Worm (Caenorhabditis elegans): Measurements from ENCODE around the gene arx-2.

DNA sequence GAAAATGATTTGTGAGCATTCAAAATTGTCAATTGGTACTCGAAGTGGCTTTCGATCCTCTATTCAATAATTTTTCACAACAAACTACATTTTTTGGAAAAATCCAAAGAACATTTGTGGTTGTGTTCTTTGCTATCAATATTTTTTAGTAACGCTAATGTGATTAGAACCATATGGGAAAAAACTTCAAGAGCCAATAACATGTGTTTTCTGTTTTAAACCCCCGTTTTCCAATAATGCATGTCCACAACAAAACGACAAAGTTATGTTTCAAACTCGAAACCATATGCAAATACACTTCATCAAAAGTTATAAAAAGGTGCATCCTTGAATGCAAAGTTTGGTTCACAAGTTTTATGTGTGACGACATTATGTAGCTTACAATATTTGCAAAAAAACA is 52.3 kb downstream of the arx-2 start:
- TF ChIP-seq unc-86 (tag; optimal IDR thresholded peaks at IDR 0.05): no peak
- no peak for TF ChIP-seq lin-14 (GFP tag; optimal IDR thresholded peaks at IDR 0.05)
- TF ChIP-seq mdl-1 (tag; optimal IDR thresholded peaks at IDR 0.05): no peak
- no peak for TF ChIP-seq ztf-11 (tag; optimal IDR thresholded peaks at IDR 0.05)
- TF ChIP-seq fos-1 (tag; optimal IDR thresholded peaks at IDR 0.05): no peak
- TF ChIP-seq fkh-10 (GFP tag; optimal IDR thresholded peaks at IDR 0.05): no peak
- no peak for TF ChIP-seq nhr-71 (tag; optimal IDR thresholded peaks at IDR 0.05)
- TF ChIP-seq snpc-4 (tag; optimal IDR thresholded peaks at IDR 0.05): no peak
- TF ChIP-seq unc-62 (GFP tag; optimal IDR thresholded peaks at IDR 0.05): no peak

Data from whole organism, L1 larva.